Fruit fly (Drosophila melanogaster): ENCODE results near the gene His2Av.

DNA sequence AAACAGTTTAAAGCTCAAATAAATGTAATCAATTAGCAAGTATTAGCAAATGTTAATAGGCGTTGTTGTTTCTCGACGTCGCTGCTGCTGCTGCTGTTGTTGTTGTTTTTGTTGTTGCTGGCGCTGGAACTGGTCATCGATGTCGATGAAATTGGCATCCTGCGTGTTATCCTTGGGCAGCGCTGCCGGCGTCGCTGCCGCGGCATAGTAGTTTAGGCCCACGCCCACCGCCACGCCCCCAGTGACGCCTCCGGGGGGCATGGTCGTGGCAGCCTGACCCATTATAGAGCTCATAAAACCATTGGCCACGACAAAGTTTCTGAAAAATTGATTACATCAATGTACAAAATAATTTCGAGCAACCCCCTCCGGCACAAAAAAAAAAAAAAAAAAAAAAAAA lies 10.1 kb downstream of the His2Av start:
- no peak for TF ChIP-seq Hand (GFP tag; optimal IDR thresholded peaks at IDR 0.05)
- no peak for TF ChIP-seq Sox102F (GFP tag; optimal IDR thresholded peaks at IDR 0.05)
- TF ChIP-seq Ptx1 (GFP tag; IDR thresholded peaks at IDR 0.05), result no peak
- no peak for TF ChIP-seq B-H2 (GFP tag; optimal IDR thresholded peaks at IDR 0.05)
- no peak for TF ChIP-seq Ada2b (GFP tag; IDR thresholded peaks at IDR 0.05)
- no peak for TF ChIP-seq lab (GFP tag; optimal IDR thresholded peaks at IDR 0.05)
- TF ChIP-seq CG2678 (tag; optimal IDR thresholded peaks at IDR 0.05), result no peak
- no peak for TF ChIP-seq esg (GFP tag; conservative IDR thresholded peaks at IDR 0.05)
- no peak for TF ChIP-seq Sox100B (GFP tag; optimal IDR thresholded peaks at IDR 0.05)
- no peak for TF ChIP-seq Drgx (GFP tag; IDR thresholded peaks at IDR 0.05)
- no peak for TF ChIP-seq ttk (GFP tag; IDR thresholded peaks at IDR 0.05)
- TF ChIP-seq klu (GFP tag; IDR thresholded peaks at IDR 0.05), result no peak
- no peak for TF ChIP-seq salm (tag; optimal IDR thresholded peaks at IDR 0.05)
